Fruit fly (Drosophila melanogaster): ENCODE data around the gene CG13603.

- TF ChIP-seq CG9948 (tag; optimal IDR thresholded peaks at IDR 0.05), result no peak
- no peak for TF ChIP-seq EcR (GFP tag; optimal IDR thresholded peaks at IDR 0.05)
- TF ChIP-seq Pif1B (GFP tag; optimal IDR thresholded peaks at IDR 0.05), result no peak
- no peak for TF ChIP-seq CG13204 (GFP tag; optimal IDR thresholded peaks at IDR 0.05)
- TF ChIP-seq CG8159 (tag; optimal IDR thresholded peaks at IDR 0.05), result no peak
- TF ChIP-seq CG10348 (GFP tag; IDR thresholded peaks at IDR 0.05), result no peak
- TF ChIP-seq CG4496 (GFP tag; IDR thresholded peaks at IDR 0.05), result no peak
- TF ChIP-seq Ets98B (GFP tag; IDR thresholded peaks at IDR 0.05), result no peak
- TF ChIP-seq CG34367 (tag; optimal IDR thresholded peaks at IDR 0.05), result no peak
- no peak for TF ChIP-seq CG8301 (tag; optimal IDR thresholded peaks at IDR 0.05)
- no peak for TF ChIP-seq CG14655 (GFP tag; optimal IDR thresholded peaks at IDR 0.05)
Measured at dm6 chr3R:24021895-24022294, 35.5 kb upstream of the CG13603 start.

Data from whole organism, pupa.